Worm (Caenorhabditis elegans) whole organism, late embryonic: Measurements from ENCODE around the gene lys-10.

Source experiments
- K02D7.2 ChIP-seq: sonication (generic microtip); optimal IDR thresholded peaks from 2 replicates; lab custom pipeline; 2017; ENCODE audit warnings: mild to moderate bottlenecking, missing genetic modification characterization, missing compliant biosample characterization
- K09A11.1 ChIP-seq: sonication (generic microtip); optimal IDR thresholded peaks from 2 replicates; lab custom pipeline; 2017; ENCODE audit warnings: antibody characterized with exemption, mild to moderate bottlenecking, missing genetic modification characterization, missing compliant biosample characterization; ENCODE audit not compliant: insufficient read depth
- dmd-4 ChIP-seq: sonication (generic microtip); optimal IDR thresholded peaks from 2 replicates; lab custom pipeline; 2016; ENCODE audit warnings: borderline replicate concordance, missing genetic modification characterization, missing compliant biosample characterization
- elt-2 ChIP-seq: sonication (generic microtip); optimal IDR thresholded peaks from 2 replicates; lab custom pipeline; 2016; ENCODE audit warnings: missing genetic modification reagents, missing genetic modification characterization, missing compliant biosample characterization
- gmeb-2 ChIP-seq: sonication (generic microtip); optimal IDR thresholded peaks from 2 replicates; lab custom pipeline; 2016; ENCODE audit warnings: missing genetic modification characterization, inconsistent platforms, missing compliant biosample characterization
- hlh-13 ChIP-seq: fragments of 200-800 bp; sonication (Bioruptor generic); optimal IDR thresholded peaks from 2 replicates; lab custom pipeline; 2018; ENCODE audit warnings: mild to moderate bottlenecking, missing genetic modification characterization, missing compliant biosample characterization
- hlh-6 ChIP-seq: sonication (generic microtip); optimal IDR thresholded peaks from 2 replicates; lab custom pipeline; 2016; ENCODE audit warnings: missing genotype, missing genetic modification characterization, missing compliant biosample characterization
- nfya-1 ChIP-seq: sonication (generic microtip); optimal IDR thresholded peaks from 2 replicates; lab custom pipeline; 2017; ENCODE audit warnings: missing genetic modification characterization, mild to moderate bottlenecking, missing compliant biosample characterization, antibody characterized with exemption, moderate library complexity
- pha-4 ChIP-seq: fragments of 150-350 bp; optimal IDR thresholded peaks from 2 replicates; lab custom pipeline; 2018; ENCODE audit warnings: missing biosample characterization, missing genetic modification reagents, missing genetic modification characterization
- ref-2 ChIP-seq: sonication (generic microtip); optimal IDR thresholded peaks from 2 replicates; lab custom pipeline; 2016; ENCODE audit warnings: missing genetic modification characterization, missing compliant biosample characterization
- sox-2 ChIP-seq: fragments of 200-800 bp; sonication (Bioruptor generic); IDR thresholded peaks from 2 replicates; pipeline ENCODE4 v1.3.6; 2022; ENCODE audit warnings: missing genetic modification reagents, missing genetic modification characterization, missing compliant biosample characterization
- ttx-3 ChIP-seq: sonication (generic microtip); optimal IDR thresholded peaks from 2 replicates; lab custom pipeline; 2016; ENCODE audit warnings: missing genetic modification reagents, missing genetic modification characterization, missing compliant biosample characterization
- unc-3 ChIP-seq, 2 experiments: fragments of 200-800 bp in 1 of 2; sonication (Bioruptor generic) in 1 of 2; sonication (generic microtip) in 1 of 2; conservative IDR thresholded peaks in 1 of 2; optimal IDR thresholded peaks in 1 of 2; 2 replicates each; pipeline versions ENCODE4 v1.3.6 to Lab custom; 2016 to 2022; ENCODE audit warnings: missing compliant biosample characterization in 2 of 2, missing genetic modification characterization in 2 of 2, missing genetic modification reagents in 1 of 2
- unc-55 ChIP-seq: sonication (generic microtip); optimal IDR thresholded peaks from 2 replicates; lab custom pipeline; 2017; ENCODE audit warnings: missing biosample characterization, missing genetic modification reagents, missing genetic modification characterization

The lys-10 gene

ce11 chrIV:8379278-8379677, 46.7 kb downstream of the lys-10 start, which contains the start of gene nap-1:
Gene nap-1 (minus strand): TSS chrIV:8379319.
- TF ChIP-seq elt-2 (tag; lab: Kevin White, UChicago): peak; percentile 11
- TF ChIP-seq nfya-1 (tag; lab: Kevin White, UChicago): peak; percentile 40
- no peak for TF ChIP-seq ttx-3 (tag; lab: Kevin White, UChicago)
- TF ChIP-seq sox-2 (GFP tag; lab: Robert Waterston, UW): no peak

- no peak for TF ChIP-seq pha-4
- no peak for TF ChIP-seq hlh-6
- no peak for TF ChIP-seq dmd-4 (tag; lab: Kevin White, UChicago)
- TF ChIP-seq unc-3 (GFP tag; conservative IDR thresholded peaks at IDR 0.05; lab: Robert Waterston, UW): no peak
- no peak for TF ChIP-seq unc-3 (tag; optimal IDR thresholded peaks at IDR 0.05; lab: Kevin White, UChicago)
- no peak for TF ChIP-seq hlh-13 (GFP tag; lab: Kevin White, UChicago)
Measured at ce11 chrIV:8379683-8380082, 47.1 kb downstream of the lys-10 start, which contains the start of gene praf-3. Gene praf-3 (plus strand): TSS chrIV:8379983.

ce11 chrIV:8380266-8380850, 47.7 kb downstream of the lys-10 start:
- TF ChIP-seq elt-2 (tag; lab: Kevin White, UChicago): peak; percentile 87
- no peak for TF ChIP-seq K02D7.2 (tag; lab: Kevin White, UChicago)

ce11 chrIV:8382695-8383094, 50.1 kb downstream of the lys-10 start, which contains the start of gene D2096.9:
Gene D2096.9 (minus strand): TSS chrIV:8382795.
- TF ChIP-seq ref-2 (tag; lab: Kevin White, UChicago) (no peak), K09A11.1 (tag; lab: Kevin White, UChicago) (no peak), unc-55 (GFP tag; lab: Kevin White, UChicago) (no peak), gmeb-2 (no peak)
